Worm (Caenorhabditis elegans) whole organism, young adult: Measurements from ENCODE around the gene gpc-1.

ENCODE experiments used
- C06A6.2 ChIP-seq: fragments of 200-800 bp; sonication (Bioruptor generic); conservative IDR thresholded peaks from 2 replicates; pipeline ENCODE4 v1.3.6; 2022; ENCODE audit warnings: missing genetic modification characterization, missing compliant biosample characterization
- C17E4.6 ChIP-seq: fragments of 200-800 bp; sonication (Bioruptor generic); IDR thresholded peaks from 2 replicates; pipeline ENCODE4 v1.3.6; 2022; ENCODE audit warnings: missing genetic modification reagents, missing genetic modification characterization, missing compliant biosample characterization
- D2030.7 ChIP-seq: fragments of 200-800 bp; sonication (Bioruptor generic); IDR thresholded peaks from 2 replicates; pipeline ENCODE4 v1.3.6; 2022; ENCODE audit warnings: missing genetic modification reagents, missing genetic modification characterization, missing compliant biosample characterization
- F22D6.2 ChIP-seq: sonication (generic microtip); optimal IDR thresholded peaks from 2 replicates; lab custom pipeline; 2016; ENCODE audit warnings: mild to moderate bottlenecking, missing genetic modification characterization, missing compliant biosample characterization
- F23B12.7 ChIP-seq: sonication (generic microtip); optimal IDR thresholded peaks from 2 replicates; lab custom pipeline; 2017; ENCODE audit warnings: missing genetic modification characterization, mild to moderate bottlenecking, missing compliant biosample characterization, antibody characterized with exemption, moderate library complexity; ENCODE audit not compliant: insufficient read depth
- F39B2.1 ChIP-seq: fragments of 200-800 bp; sonication (Bioruptor generic); IDR thresholded peaks from 2 replicates; pipeline ENCODE4 v1.3.6; 2022; ENCODE audit warnings: missing genetic modification reagents, missing genetic modification characterization, missing compliant biosample characterization
- F49E8.2 ChIP-seq: sonication (generic microtip); optimal IDR thresholded peaks from 3 replicates; lab custom pipeline; 2017; ENCODE audit warnings: missing genetic modification characterization, mild to moderate bottlenecking, missing compliant biosample characterization, antibody characterized with exemption, moderate library complexity; ENCODE audit not compliant: insufficient read depth
- K11D2.4 ChIP-seq: fragments of 200-800 bp; sonication (Bioruptor generic); IDR thresholded peaks from 2 replicates; pipeline ENCODE4 v1.3.6; 2022; ENCODE audit warnings: missing genetic modification reagents, missing genetic modification characterization, missing compliant biosample characterization
- T07F8.4 ChIP-seq: sonication (generic microtip); optimal IDR thresholded peaks from 2 replicates; lab custom pipeline; 2016; ENCODE audit warnings: mild to moderate bottlenecking, missing genetic modification characterization, moderate library complexity, missing compliant biosample characterization
- Y53F4B.3 ChIP-seq: fragments of 200-800 bp; sonication (Bioruptor generic); IDR thresholded peaks from 2 replicates; pipeline ENCODE4 v1.3.6; 2022; ENCODE audit warnings: missing genetic modification reagents, missing genetic modification characterization, missing compliant biosample characterization
- Y53G8AR.9 ChIP-seq: fragments of 200-800 bp; sonication (Bioruptor generic); conservative IDR thresholded peaks from 2 replicates; pipeline ENCODE4 v1.3.6; 2022; ENCODE audit warnings: missing genetic modification reagents, missing genetic modification characterization, missing compliant biosample characterization
- Y67H2A.10 ChIP-seq: fragments of 200-800 bp; sonication (Bioruptor generic); conservative IDR thresholded peaks from 2 replicates; pipeline ENCODE4 v1.3.6; 2022; ENCODE audit warnings: missing genetic modification reagents, missing genetic modification characterization, missing compliant biosample characterization
- ZK185.1 ChIP-seq: sonication (generic microtip); optimal IDR thresholded peaks from 2 replicates; lab custom pipeline; 2016; ENCODE audit warnings: mild to moderate bottlenecking, missing genetic modification characterization, missing compliant biosample characterization; ENCODE audit not compliant: poor library complexity, severe bottlenecking
- akir-1 ChIP-seq: fragments of 200-800 bp; sonication (Bioruptor generic); optimal IDR thresholded peaks from 2 replicates; lab custom pipeline; 2018; ENCODE audit warnings: mild to moderate bottlenecking, missing genetic modification characterization, moderate library complexity, missing compliant biosample characterization
- attf-3 ChIP-seq: fragments of 200-800 bp; sonication (Bioruptor generic); conservative IDR thresholded peaks from 2 replicates; pipeline ENCODE4 v1.3.6; 2022; ENCODE audit warnings: missing genetic modification reagents, missing genetic modification characterization, missing compliant biosample characterization
- cebp-1 ChIP-seq, 2 experiments: fragments of 200-800 bp in 1 of 2; sonication (Bioruptor generic) in 1 of 2; sonication (generic microtip) in 1 of 2; IDR thresholded peaks in 1 of 2; optimal IDR thresholded peaks in 1 of 2; 2 replicates each; pipeline versions ENCODE4 v1.3.6 to Lab custom; 2017 to 2022; ENCODE audit warnings: missing compliant biosample characterization in 2 of 2, missing genetic modification characterization in 2 of 2, mild to moderate bottlenecking in 1 of 2, missing genetic modification reagents in 1 of 2, moderate library complexity in 1 of 2
- ceh-27 ChIP-seq: fragments of 200-800 bp; sonication (Bioruptor generic); optimal IDR thresholded peaks from 2 replicates; lab custom pipeline; 2018; ENCODE audit warnings: mild to moderate bottlenecking, missing genetic modification characterization, moderate library complexity, missing compliant biosample characterization
- die-1 ChIP-seq: sonication (generic microtip); optimal IDR thresholded peaks from 2 replicates; lab custom pipeline; 2016; ENCODE audit warnings: missing genotype, mild to moderate bottlenecking, missing genetic modification characterization, missing compliant biosample characterization
- egl-18 ChIP-seq: fragments of 200-800 bp; sonication (Bioruptor generic); IDR thresholded peaks from 2 replicates; pipeline ENCODE4 v1.3.6; 2022; ENCODE audit warnings: missing genetic modification reagents, missing genetic modification characterization, missing compliant biosample characterization
- ets-4 ChIP-seq: fragments of 200-800 bp; sonication (Bioruptor generic); optimal IDR thresholded peaks from 2 replicates; lab custom pipeline; 2018; ENCODE audit warnings: mild to moderate bottlenecking, missing genetic modification characterization, missing compliant biosample characterization
- gei-17 ChIP-seq: fragments of 200-800 bp; sonication (Bioruptor generic); optimal IDR thresholded peaks from 2 replicates; lab custom pipeline; 2018; ENCODE audit warnings: mild to moderate bottlenecking, missing genetic modification characterization, missing compliant biosample characterization
- hlh-12 ChIP-seq: sonication (generic microtip); optimal IDR thresholded peaks from 2 replicates; lab custom pipeline; 2016; ENCODE audit warnings: missing genetic modification characterization, missing compliant biosample characterization
- hlh-26 ChIP-seq: fragments of 200-800 bp; sonication (Bioruptor generic); conservative IDR thresholded peaks from 2 replicates; pipeline ENCODE4 v1.3.6; 2022; ENCODE audit warnings: missing genetic modification reagents, missing genetic modification characterization, missing compliant biosample characterization
- hmg-20 ChIP-seq: fragments of 200-800 bp; sonication (Bioruptor generic); IDR thresholded peaks from 2 replicates; pipeline ENCODE4 v1.3.6; 2022; ENCODE audit warnings: missing genetic modification reagents, missing genetic modification characterization, missing compliant biosample characterization
- lag-1 ChIP-seq: fragments of 200-800 bp; sonication (Bioruptor generic); IDR thresholded peaks from 2 replicates; pipeline ENCODE4 v1.3.6; 2022; ENCODE audit warnings: missing genetic modification reagents, missing genetic modification characterization, missing compliant biosample characterization
- let-526 ChIP-seq: fragments of 200-800 bp; sonication (Bioruptor generic); IDR thresholded peaks from 2 replicates; pipeline ENCODE4 v1.3.6; 2022; ENCODE audit warnings: missing genetic modification reagents, missing genetic modification characterization, missing compliant biosample characterization
- madf-3 ChIP-seq: fragments of 200-800 bp; sonication (Bioruptor generic); IDR thresholded peaks from 2 replicates; pipeline ENCODE4 v1.3.6; 2022; ENCODE audit warnings: missing genetic modification reagents, missing genetic modification characterization, missing compliant biosample characterization
- madf-6 ChIP-seq: fragments of 200-800 bp; sonication (Bioruptor generic); IDR thresholded peaks from 2 replicates; pipeline ENCODE4 v1.3.6; 2022; ENCODE audit warnings: missing genetic modification reagents, missing genetic modification characterization, missing compliant biosample characterization
- madf-8 ChIP-seq: fragments of 200-800 bp; sonication (Bioruptor generic); conservative IDR thresholded peaks from 2 replicates; pipeline ENCODE4 v1.3.6; 2022; ENCODE audit warnings: missing genetic modification reagents, missing genetic modification characterization, missing compliant biosample characterization
- mcd-1 ChIP-seq: fragments of 200-800 bp; sonication (Bioruptor generic); IDR thresholded peaks from 2 replicates; pipeline ENCODE4 v1.3.6; 2022; ENCODE audit warnings: missing genetic modification reagents, missing genetic modification characterization, missing compliant biosample characterization
- mes-4 ChIP-seq: sonication (generic microtip); optimal IDR thresholded peaks from 2 replicates; lab custom pipeline; 2016; ENCODE audit warnings: missing genotype, missing genetic modification characterization, missing compliant biosample characterization
- nfya-2 ChIP-seq: fragments of 200-800 bp; sonication (Bioruptor generic); IDR thresholded peaks from 2 replicates; pipeline ENCODE4 v1.3.6; 2022; ENCODE audit warnings: missing genetic modification reagents, missing genetic modification characterization, missing compliant biosample characterization
- nfyb-1 ChIP-seq: fragments of 200-800 bp; sonication (Bioruptor generic); IDR thresholded peaks from 2 replicates; pipeline ENCODE4 v1.3.6; 2022; ENCODE audit warnings: missing genetic modification reagents, missing genetic modification characterization, missing compliant biosample characterization
- nhr-120 ChIP-seq: fragments of 200-800 bp; sonication (Bioruptor generic); IDR thresholded peaks from 2 replicates; pipeline ENCODE4 v1.3.6; 2022; ENCODE audit warnings: missing genetic modification characterization, missing compliant biosample characterization
- nhr-80 ChIP-seq: sonication (generic microtip); optimal IDR thresholded peaks from 2 replicates; lab custom pipeline; 2016; ENCODE audit warnings: missing genetic modification characterization, missing compliant biosample characterization
- repo-1 ChIP-seq: sonication (generic microtip); optimal IDR thresholded peaks from 2 replicates; lab custom pipeline; 2017; ENCODE audit warnings: mild to moderate bottlenecking, missing genetic modification characterization, missing compliant biosample characterization
- rpc-1 ChIP-seq, 2 experiments: fragments of 150-350 bp in 1 of 2; sonication (generic microtip) in 1 of 2; optimal IDR thresholded peaks; 2 replicates each; lab custom pipeline; 2014 to 2018; ENCODE audit warnings: missing biosample characterization in 1 of 2, missing genetic modification characterization in 1 of 2, missing genetic modification reagents in 1 of 2, missing genotype in 1 of 2
- sea-2 ChIP-seq: fragments of 200-800 bp; sonication (Bioruptor generic); IDR thresholded peaks from 2 replicates; pipeline ENCODE4 v1.3.6; 2022; ENCODE audit warnings: missing genetic modification characterization, missing compliant biosample characterization
- somi-1 ChIP-seq: fragments of 200-800 bp; sonication (Bioruptor generic); optimal IDR thresholded peaks from 2 replicates; lab custom pipeline; 2018; ENCODE audit warnings: mild to moderate bottlenecking, missing genetic modification characterization, missing compliant biosample characterization
- tbx-9 ChIP-seq: sonication (generic microtip); optimal IDR thresholded peaks from 2 replicates; lab custom pipeline; 2016; ENCODE audit warnings: borderline replicate concordance, missing genetic modification characterization, inconsistent platforms, missing compliant biosample characterization
- unc-130 ChIP-seq: sonication (generic microtip); optimal IDR thresholded peaks from 2 replicates; lab custom pipeline; 2016; ENCODE audit warnings: missing genetic modification reagents, missing genetic modification characterization, missing compliant biosample characterization
- zfh-2 ChIP-seq: fragments of 200-800 bp; sonication (Bioruptor generic); conservative IDR thresholded peaks from 2 replicates; pipeline ENCODE4 v1.3.6; 2022; ENCODE audit warnings: missing genetic modification reagents, missing genetic modification characterization, missing compliant biosample characterization
- ztf-18 ChIP-seq: sonication (generic microtip); optimal IDR thresholded peaks from 2 replicates; lab custom pipeline; 2016; ENCODE audit warnings: missing genotype, mild to moderate bottlenecking, missing genetic modification characterization, missing compliant biosample characterization
- ztf-28 ChIP-seq: fragments of 200-800 bp; sonication (Bioruptor generic); IDR thresholded peaks from 2 replicates; pipeline ENCODE4 v1.3.6; 2022; ENCODE audit warnings: missing genetic modification reagents, missing genetic modification characterization, missing compliant biosample characterization
- ztf-6 ChIP-seq: fragments of 200-800 bp; sonication (Bioruptor generic); IDR thresholded peaks from 2 replicates; pipeline ENCODE4 v1.3.6; 2022; ENCODE audit warnings: missing genetic modification reagents, missing genetic modification characterization, missing compliant biosample characterization

The gpc-1 gene

DNA sequence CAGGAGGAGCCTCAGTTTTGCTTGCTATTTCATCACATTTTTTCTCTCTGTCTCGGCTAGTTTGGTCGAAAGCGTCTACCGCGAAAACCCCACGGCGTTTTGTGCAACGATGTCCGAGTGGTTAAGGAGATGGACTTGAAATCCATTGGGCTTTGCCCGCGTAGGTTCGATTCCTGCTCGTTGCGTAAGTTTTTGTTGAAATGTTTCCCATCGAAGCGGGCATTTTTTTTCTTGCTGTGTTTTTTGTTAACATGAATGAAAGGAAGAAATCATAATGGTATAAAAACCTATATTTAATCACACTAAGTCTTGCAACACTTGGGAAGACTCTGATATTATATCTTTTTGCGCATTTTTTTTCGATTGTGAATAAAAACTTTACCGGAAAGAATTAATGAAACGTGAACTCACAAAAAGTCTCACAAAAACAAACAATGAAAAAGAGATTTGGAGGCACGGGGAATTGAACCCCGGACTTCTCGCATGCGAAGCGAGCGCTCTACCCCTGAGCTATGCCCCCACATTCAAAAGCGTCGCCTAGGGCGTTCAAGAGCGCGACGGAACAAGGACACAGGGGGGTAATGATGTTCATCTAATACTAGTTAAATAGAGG lies 5.2 kb upstream of the gpc-1 start (continued):
- peak; percentile 21; the same call in 1 of the 2 replicates for TF ChIP-seq Y53G8AR.9
- TF ChIP-seq repo-1 (tag; lab: Kevin White, UChicago) = peak; percentile 53
- peak; percentile 81 for TF ChIP-seq cebp-1 (GFP tag; IDR thresholded peaks at IDR 0.05; lab: Robert Waterston, UW)
- TF ChIP-seq cebp-1 (tag; optimal IDR thresholded peaks at IDR 0.05; lab: Kevin White, UChicago) = peak; percentile 96
- TF ChIP-seq unc-130 (GFP tag; lab: Kevin White, UChicago) = peak; percentile 15
- no peak for TF ChIP-seq akir-1 (GFP tag; lab: Kevin White, UChicago)
- TF ChIP-seq somi-1 (GFP tag; lab: Kevin White, UChicago) = peak; percentile 47
- 0 out of 2 replicates have a peak, but pooled peaks have one; percentile 59 for TF ChIP-seq madf-3
- TF ChIP-seq C06A6.2 (GFP tag; lab: Robert Waterston, UW) = peak; percentile 40; the same call in 1 of the 2 replicates
- no peak for TF ChIP-seq Y53F4B.3 (GFP tag; lab: Robert Waterston, UW)
- TF ChIP-seq gei-17 = peak; percentile 61
- TF ChIP-seq madf-8 = no peak
- TF ChIP-seq T07F8.4 (tag; lab: Kevin White, UChicago) = peak; percentile 16
- peak; percentile 10 for TF ChIP-seq F22D6.2 (tag; lab: Kevin White, UChicago)
- peak; percentile 69; the same call in 1 of the 2 replicates for TF ChIP-seq egl-18 (GFP tag; lab: Robert Waterston, UW)
- TF ChIP-seq D2030.7 = no peak; the same call in none of the 2 replicates
- TF ChIP-seq tbx-9 = no peak
- TF ChIP-seq F49E8.2 (tag; lab: Kevin White, UChicago) = no peak
- peak; percentile 82 for TF ChIP-seq hlh-12 (tag; lab: Kevin White, UChicago)
- peak; percentile 58; the same call in 1 of the 2 replicates for TF ChIP-seq let-526
- TF ChIP-seq nfyb-1 = peak; percentile 74
- no peak for TF ChIP-seq ztf-28 (GFP tag; lab: Robert Waterston, UW)
- peak; percentile 55; the same call in 1 of the 2 replicates for TF ChIP-seq Y67H2A.10 (GFP tag; lab: Robert Waterston, UW)
- TF ChIP-seq rpc-1 (optimal IDR thresholded peaks at IDR 0.05; lab: Kevin White, UChicago) = peak; percentile 77
- TF ChIP-seq rpc-1 (tag; optimal IDR thresholded peaks at IDR 0.05; lab: Kevin White, UChicago) = peak; percentile 87
- TF ChIP-seq ZK185.1 (tag; lab: Kevin White, UChicago) = peak; percentile 85
- peak; percentile 49 for TF ChIP-seq K11D2.4 (GFP tag; lab: Robert Waterston, UW)
- TF ChIP-seq F39B2.1 (GFP tag; lab: Robert Waterston, UW) = peak; percentile 56; the same call in 1 of the 2 replicates
- TF ChIP-seq zfh-2 (GFP tag; lab: Robert Waterston, UW) = no peak
- TF ChIP-seq F23B12.7 (tag; lab: Kevin White, UChicago) = peak; percentile 55
- 0 out of 2 replicates have a peak, but pooled peaks have one; percentile 21 for TF ChIP-seq C17E4.6 (GFP tag; lab: Robert Waterston, UW)
- no peak for TF ChIP-seq madf-6 (GFP tag; lab: Robert Waterston, UW)
- no peak for TF ChIP-seq hlh-26 (GFP tag; lab: Robert Waterston, UW)
- TF ChIP-seq ets-4 (GFP tag; lab: Kevin White, UChicago) = no peak
- peak; percentile 73 for TF ChIP-seq die-1
- peak; percentile 75 for TF ChIP-seq ztf-18 (tag; lab: Kevin White, UChicago)
- no peak; the same call in 1 of the 2 replicates for TF ChIP-seq mcd-1 (GFP tag; lab: Robert Waterston, UW)
- TF ChIP-seq mes-4 = no peak
- 0 out of 2 replicates have a peak, but pooled peaks have one; percentile 46 for TF ChIP-seq lag-1
- TF ChIP-seq nfya-2 = no peak
- TF ChIP-seq attf-3 (GFP tag; lab: Robert Waterston, UW) = no peak
- peak; percentile 64; the same call in 1 of the 2 replicates for TF ChIP-seq nhr-120 (GFP tag; lab: Robert Waterston, UW)
- TF ChIP-seq hmg-20 = peak; percentile 38; the same call in 1 of the 2 replicates
- no peak for TF ChIP-seq sea-2 (GFP tag; lab: Robert Waterston, UW)
- peak; percentile 47 for TF ChIP-seq nhr-80 (tag; lab: Kevin White, UChicago)
- TF ChIP-seq ztf-6 (GFP tag; lab: Robert Waterston, UW) = no peak
- no peak for TF ChIP-seq ceh-27 (GFP tag; lab: Kevin White, UChicago)
